Fruit fly (Drosophila melanogaster): ENCODE measurements around the gene Tak1.

The Tak1 gene

DNA sequence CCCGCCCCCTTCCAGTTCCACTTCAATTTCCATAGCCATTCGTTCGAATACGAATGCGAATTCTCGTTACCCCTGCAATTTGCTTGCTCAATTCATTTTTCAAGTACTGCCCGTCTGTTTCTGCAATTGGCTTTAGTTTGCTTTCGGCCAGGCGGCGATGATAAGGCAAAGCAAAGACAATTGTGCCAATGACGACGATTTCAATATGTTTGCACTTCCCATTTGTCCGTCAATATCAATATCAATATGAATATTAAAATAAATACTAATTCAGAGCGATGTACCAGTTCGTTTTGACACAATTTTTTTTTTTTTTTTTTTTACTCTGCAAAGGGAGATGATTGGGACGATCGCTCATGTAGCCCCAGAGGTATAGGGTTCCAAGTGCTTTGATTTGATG, 18.8 kb downstream of the Tak1 start:
- TF ChIP-seq HLH106 (tag; optimal IDR thresholded peaks at IDR 0.05) = peak; percentile 13
- TF ChIP-seq Rel (GFP tag; optimal IDR thresholded peaks at IDR 0.05) = no peak
- no peak for TF ChIP-seq Rel (tag; optimal IDR thresholded peaks at IDR 0.05)
- TF ChIP-seq h (GFP tag; optimal IDR thresholded peaks at IDR 0.05) = peak; percentile 54
- no peak for TF ChIP-seq N (GFP tag; optimal IDR thresholded peaks at IDR 0.05)
- peak; percentile 46 for TF ChIP-seq Hr83 (GFP tag; optimal IDR thresholded peaks at IDR 0.05; ENCODE audit: poor library complexity, severe bottlenecking)
- peak; percentile 2 for TF ChIP-seq fru (GFP tag; optimal IDR thresholded peaks at IDR 0.05)
- peak in 1 of 2 experiments; percentile 47 for TF ChIP-seq foxo (GFP tag; optimal IDR thresholded peaks at IDR 0.05)
- TF ChIP-seq ey (GFP tag; optimal IDR thresholded peaks at IDR 0.05) = no peak
- peak; percentile 65 for TF ChIP-seq Hnf4 (GFP tag; optimal IDR thresholded peaks at IDR 0.05)
- TF ChIP-seq br (GFP tag; optimal IDR thresholded peaks at IDR 0.05) = peak; percentile 11
- TF ChIP-seq rgr (GFP tag; optimal IDR thresholded peaks at IDR 0.05) = peak; percentile 69
- TF ChIP-seq tai (GFP tag; optimal IDR thresholded peaks at IDR 0.05) = peak; percentile 48
- peak; percentile 8 for TF ChIP-seq OdsH (GFP tag; optimal IDR thresholded peaks at IDR 0.05)
- TF ChIP-seq sage (GFP tag; optimal IDR thresholded peaks at IDR 0.05) = peak; percentile 17
- no peak for TF ChIP-seq Abd-B (GFP tag; optimal IDR thresholded peaks at IDR 0.05)
- TF ChIP-seq GATAd (GFP tag; optimal IDR thresholded peaks at IDR 0.05) = no peak
- no peak for TF ChIP-seq CG9705 (GFP tag; optimal IDR thresholded peaks at IDR 0.05)
- TF ChIP-seq Mio (GFP tag; optimal IDR thresholded peaks at IDR 0.05) = no peak
- peak; percentile 36 for TF ChIP-seq psq (GFP tag; optimal IDR thresholded peaks at IDR 0.05)
- no peak for TF ChIP-seq Myc (optimal IDR thresholded peaks at IDR 0.05)
- TF ChIP-seq Dfd (GFP tag; optimal IDR thresholded peaks at IDR 0.05) = no peak

DNA sequence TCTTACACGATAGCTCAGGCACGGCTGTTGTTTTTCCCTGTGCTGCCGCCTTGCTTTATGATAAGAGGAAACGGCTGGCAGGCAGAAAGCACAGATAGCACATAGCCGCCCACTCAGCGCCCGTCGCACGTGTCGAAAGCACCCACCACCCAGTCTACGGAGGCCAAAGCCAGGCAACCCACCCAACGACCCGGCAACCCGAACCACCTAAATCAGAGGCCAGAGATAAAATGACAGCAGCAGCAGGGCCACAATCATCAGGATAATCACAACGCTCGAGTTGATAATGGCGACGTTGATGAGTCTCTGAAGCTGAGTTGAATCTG, 21.3 kb downstream of the Tak1 start:
- TF ChIP-seq psq (GFP tag; optimal IDR thresholded peaks at IDR 0.05) = no peak
- TF ChIP-seq sv (GFP tag; optimal IDR thresholded peaks at IDR 0.05) = no peak
- TF ChIP-seq dmrt93B (GFP tag; optimal IDR thresholded peaks at IDR 0.05) = peak; percentile 2
- no peak for TF ChIP-seq Hr78 (GFP tag; optimal IDR thresholded peaks at IDR 0.05)
- TF ChIP-seq dl (GFP tag; optimal IDR thresholded peaks at IDR 0.05; ENCODE audit: insufficient read depth in 1 of 2, partially characterized antibody in 2 of 2) = no peak
- TF ChIP-seq h (GFP tag; optimal IDR thresholded peaks at IDR 0.05) = no peak

DNA sequence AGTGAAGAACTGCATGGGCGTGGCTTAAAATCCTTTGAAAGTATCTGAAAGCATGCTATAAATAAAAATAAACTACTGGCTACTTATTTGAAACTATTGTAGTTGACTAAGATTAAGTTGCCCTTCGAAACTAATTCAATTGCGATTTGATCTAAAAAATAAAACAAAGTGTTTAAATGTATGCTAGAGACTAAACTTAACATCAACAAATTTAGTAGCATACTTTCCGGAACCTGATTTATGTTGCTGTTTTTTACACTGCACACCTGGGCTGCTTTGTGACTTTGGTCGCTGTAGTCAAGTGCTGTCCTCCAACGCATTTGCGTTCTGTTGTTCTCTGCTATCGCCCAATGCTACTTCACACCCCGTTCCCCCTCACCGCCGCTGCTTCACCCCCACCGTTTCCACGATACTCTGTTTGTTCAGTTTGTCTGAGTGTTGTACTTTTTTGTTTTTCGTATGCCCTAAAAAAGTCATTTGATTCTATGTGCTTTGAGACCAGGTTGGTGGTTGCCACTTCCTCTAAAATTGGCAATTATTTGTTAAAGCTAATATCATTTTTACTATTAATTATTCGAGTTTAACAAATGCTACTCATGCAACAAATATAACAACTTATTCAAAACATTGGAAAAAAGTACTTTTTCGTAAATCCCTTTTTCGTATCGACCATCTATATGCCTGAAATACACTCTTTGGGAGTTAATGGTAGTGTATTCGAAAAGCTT, 21.8 kb downstream of the Tak1 start:
- TF ChIP-seq lola (GFP tag; optimal IDR thresholded peaks at IDR 0.05) = no peak
- TF ChIP-seq tai (GFP tag; optimal IDR thresholded peaks at IDR 0.05) = no peak
- TF ChIP-seq HLH106 (tag; optimal IDR thresholded peaks at IDR 0.05) = peak; percentile 66
- peak; percentile 57 for TF ChIP-seq ey (GFP tag; optimal IDR thresholded peaks at IDR 0.05)
- TF ChIP-seq dmrt93B (GFP tag; optimal IDR thresholded peaks at IDR 0.05) = peak; percentile 55
- TF ChIP-seq Jra (GFP tag; optimal IDR thresholded peaks at IDR 0.05) = no peak
- TF ChIP-seq Sp1 (GFP tag; optimal IDR thresholded peaks at IDR 0.05) = peak; percentile 41
- no peak for TF ChIP-seq Dif (GFP tag; optimal IDR thresholded peaks at IDR 0.05; ENCODE audit: partially characterized antibody)
- TF ChIP-seq brk (GFP tag; optimal IDR thresholded peaks at IDR 0.05) = no peak
- TF ChIP-seq Abd-B (GFP tag; optimal IDR thresholded peaks at IDR 0.05) = no peak
- TF ChIP-seq br (GFP tag; optimal IDR thresholded peaks at IDR 0.05) = peak; percentile 47
- TF ChIP-seq h (GFP tag; optimal IDR thresholded peaks at IDR 0.05) = peak; percentile 74
- no peak for TF ChIP-seq CG32264 (GFP tag; optimal IDR thresholded peaks at IDR 0.05)
- no peak for TF ChIP-seq rgr (GFP tag; optimal IDR thresholded peaks at IDR 0.05)
- no peak for TF ChIP-seq Dfd (GFP tag; optimal IDR thresholded peaks at IDR 0.05)
- TF ChIP-seq Vsx2 (GFP tag; optimal IDR thresholded peaks at IDR 0.05; ENCODE audit: partially characterized antibody) = no peak
- no peak for TF ChIP-seq pan (optimal IDR thresholded peaks at IDR 0.05)
- TF ChIP-seq Hr83 (GFP tag; optimal IDR thresholded peaks at IDR 0.05; ENCODE audit: poor library complexity, severe bottlenecking) = no peak
- peak; percentile 62 for TF ChIP-seq fru (GFP tag; optimal IDR thresholded peaks at IDR 0.05)
- TF ChIP-seq usp (GFP tag; optimal IDR thresholded peaks at IDR 0.05) = no peak
- TF ChIP-seq Mio (GFP tag; optimal IDR thresholded peaks at IDR 0.05) = no peak
- TF ChIP-seq dl (GFP tag; optimal IDR thresholded peaks at IDR 0.05; ENCODE audit: insufficient read depth in 1 of 2, partially characterized antibody in 2 of 2) = no peak
- no peak for TF ChIP-seq woc (GFP tag; optimal IDR thresholded peaks at IDR 0.05)
- TF ChIP-seq jim (GFP tag; optimal IDR thresholded peaks at IDR 0.05) = no peak
- peak; percentile 7 for TF ChIP-seq OdsH (GFP tag; optimal IDR thresholded peaks at IDR 0.05)
- TF ChIP-seq CG9705 (GFP tag; optimal IDR thresholded peaks at IDR 0.05) = no peak
- TF ChIP-seq CrebA (GFP tag; optimal IDR thresholded peaks at IDR 0.05; ENCODE audit: borderline replicate concordance) = no peak
- peak; percentile 7 for TF ChIP-seq sage (GFP tag; optimal IDR thresholded peaks at IDR 0.05)
- no peak for TF ChIP-seq dsf (GFP tag; optimal IDR thresholded peaks at IDR 0.05; ENCODE audit: borderline replicate concordance)
- no peak for TF ChIP-seq Hr78 (GFP tag; optimal IDR thresholded peaks at IDR 0.05)
- no peak for TF ChIP-seq sv (GFP tag; optimal IDR thresholded peaks at IDR 0.05)
- peak in 1 of 2 experiments; percentile 38 for TF ChIP-seq foxo (GFP tag; optimal IDR thresholded peaks at IDR 0.05)
- peak; percentile 32 for TF ChIP-seq Hnf4 (GFP tag; optimal IDR thresholded peaks at IDR 0.05)
- no peak for TF ChIP-seq Myc (optimal IDR thresholded peaks at IDR 0.05)
- peak; percentile 46 for TF ChIP-seq psq (GFP tag; optimal IDR thresholded peaks at IDR 0.05)
- no peak for TF ChIP-seq GATAd (GFP tag; optimal IDR thresholded peaks at IDR 0.05)
- no peak for TF ChIP-seq Rel (GFP tag; optimal IDR thresholded peaks at IDR 0.05)
- peak; percentile 29 for TF ChIP-seq Rel (tag; optimal IDR thresholded peaks at IDR 0.05)
- no peak for TF ChIP-seq N (GFP tag; optimal IDR thresholded peaks at IDR 0.05)
